Fruit fly (Drosophila melanogaster) whole organism, pupa: ENCODE measurements around the gene His2Av.

ENCODE experiments used
- CG13204 ChIP-seq: fragments of 200-800 bp; sonication (Bioruptor generic); optimal IDR thresholded peaks from 2 replicates; lab custom pipeline; 2018; ENCODE audit warnings: missing biosample characterization, mild to moderate bottlenecking, missing genetic modification characterization, moderate library complexity
- CG8159 ChIP-seq: fragments of 200-800 bp; sonication (Bioruptor generic); optimal IDR thresholded peaks from 3 replicates; lab custom pipeline; 2018; ENCODE audit warnings: missing biosample characterization, mild to moderate bottlenecking, missing genetic modification characterization, moderate library complexity
- CG8301 ChIP-seq: fragments of 200-800 bp; sonication (Bioruptor generic); optimal IDR thresholded peaks from 2 replicates; lab custom pipeline; 2018; ENCODE audit warnings: missing biosample characterization, mild to moderate bottlenecking, missing genetic modification characterization
- CG9948 ChIP-seq: fragments of 200-800 bp; sonication (Bioruptor generic); optimal IDR thresholded peaks from 2 replicates; lab custom pipeline; 2018; ENCODE audit warnings: missing biosample characterization, mild to moderate bottlenecking, missing genetic modification characterization, moderate library complexity
- EcR ChIP-seq: fragments of 200-800 bp; sonication (Bioruptor generic); optimal IDR thresholded peaks from 3 replicates; lab custom pipeline; 2019; ENCODE audit warnings: missing biosample characterization, missing genetic modification characterization, mild to moderate bottlenecking, moderate library complexity, missing genetic modification reagents
- Ets98B ChIP-seq: fragments of 200-800 bp; sonication (Bioruptor generic); IDR thresholded peaks from 2 replicates; pipeline ENCODE4 v1.3.6; 2022; ENCODE audit warnings: missing biosample characterization, missing genetic modification characterization
- Pif1B ChIP-seq: fragments of 200-800 bp; sonication (Bioruptor generic); optimal IDR thresholded peaks from 3 replicates; lab custom pipeline; 2016; ENCODE audit warnings: missing biosample characterization, missing genetic modification characterization
- fd96Ca ChIP-seq: fragments of 200-800 bp; sonication (Bioruptor generic); IDR thresholded peaks from 3 replicates; pipeline ENCODE4 v1.3.6; 2022; ENCODE audit warnings: missing biosample characterization, missing genetic modification characterization

dm6 chr3R:26870494-26870893 is 3.8 kb downstream of the His2Av start:
- TF ChIP-seq CG8159 (no peak), CG13204 (no peak), Ets98B (GFP tag; lab: Robert Waterston, UW) (no peak), CG8301 (tag; lab: Kevin White, UChicago) (no peak), CG9948 (tag; lab: Kevin White, UChicago) (no peak), Pif1B (GFP tag; lab: Kevin White, UChicago) (no peak), fd96Ca (GFP tag; lab: Robert Waterston, UW) (0 out of 3 replicates have a peak, but pooled peaks have one; percentile 11), EcR (GFP tag; lab: Kevin White, UChicago) (no peak)
